Worm (Caenorhabditis elegans) whole organism, late embryonic: Measurements from ENCODE around the gene F22B5.5.

ENCODE experiments used
- F13H6.1 ChIP-seq: sonication (generic microtip); optimal IDR thresholded peaks from 2 replicates; lab custom pipeline; 2016; ENCODE audit warnings: missing genetic modification characterization, missing compliant biosample characterization
- ceh-18 ChIP-seq: sonication (generic microtip); optimal IDR thresholded peaks from 2 replicates; lab custom pipeline; 2016; ENCODE audit warnings: missing genetic modification characterization, missing compliant biosample characterization
- ceh-30 ChIP-seq: fragments of 150-350 bp; optimal IDR thresholded peaks from 2 replicates; lab custom pipeline; 2014; ENCODE audit warnings: missing biosample characterization, missing genetic modification characterization
- ceh-31 ChIP-seq: sonication (generic microtip); optimal IDR thresholded peaks from 2 replicates; lab custom pipeline; 2016; ENCODE audit warnings: missing genetic modification characterization, missing compliant biosample characterization
- dve-1 ChIP-seq: sonication (generic microtip); optimal IDR thresholded peaks from 2 replicates; lab custom pipeline; 2017; ENCODE audit warnings: antibody characterized with exemption, mild to moderate bottlenecking, missing genetic modification characterization, missing compliant biosample characterization
- elt-2 ChIP-seq: sonication (generic microtip); optimal IDR thresholded peaks from 2 replicates; lab custom pipeline; 2016; ENCODE audit warnings: missing genetic modification reagents, missing genetic modification characterization, missing compliant biosample characterization
- ets-4 ChIP-seq: sonication (generic microtip); optimal IDR thresholded peaks from 2 replicates; lab custom pipeline; 2016; ENCODE audit warnings: missing genetic modification characterization, missing compliant biosample characterization
- fax-1 ChIP-seq: sonication (generic microtip); optimal IDR thresholded peaks from 2 replicates; lab custom pipeline; 2016; ENCODE audit warnings: missing genotype, missing genetic modification characterization, missing compliant biosample characterization
- gmeb-2 ChIP-seq: sonication (generic microtip); optimal IDR thresholded peaks from 2 replicates; lab custom pipeline; 2016; ENCODE audit warnings: missing genetic modification characterization, inconsistent platforms, missing compliant biosample characterization
- pax-1 ChIP-seq: fragments of 150-350 bp; optimal IDR thresholded peaks from 2 replicates; lab custom pipeline; 2014; ENCODE audit warnings: missing biosample characterization, missing genetic modification characterization
- pha-4 ChIP-seq: fragments of 150-350 bp; optimal IDR thresholded peaks from 2 replicates; lab custom pipeline; 2018; ENCODE audit warnings: missing biosample characterization, missing genetic modification reagents, missing genetic modification characterization

- TF ChIP-seq pax-1 (no peak), ets-4 (no peak), pha-4 (tag; lab: Kevin White, UChicago) (no peak), ceh-18 (tag; lab: Kevin White, UChicago) (no peak), ceh-31 (tag; lab: Kevin White, UChicago) (no peak), ceh-30 (tag; lab: Kevin White, UChicago) (no peak), dve-1 (tag; lab: Kevin White, UChicago) (no peak), fax-1 (tag; lab: Kevin White, UChicago) (no peak), F13H6.1 (tag; lab: Kevin White, UChicago) (no peak), gmeb-2 (no peak), elt-2 (tag; lab: Kevin White, UChicago) (no peak)
Measured at ce11 chrII:8407491-8407890, 46.9 kb downstream of the F22B5.5 start, which contains the start of gene sra-13.
